Worm (Caenorhabditis elegans) whole organism, L4 larva: Measurements from ENCODE around the gene dpy-10.

ENCODE experiments used
- T20F7.1 ChIP-seq: fragments of 200-800 bp; sonication (Bioruptor generic); optimal IDR thresholded peaks from 2 replicates; lab custom pipeline; 2018; ENCODE audit warnings: mild to moderate bottlenecking, missing genetic modification characterization, missing compliant biosample characterization
- T26A8.4 ChIP-seq: fragments of 200-800 bp; sonication (Bioruptor generic); IDR thresholded peaks from 2 replicates; pipeline ENCODE4 v1.3.6; 2022; ENCODE audit warnings: missing genetic modification characterization, missing compliant biosample characterization
- aha-1 ChIP-seq: fragments of 150-350 bp; peaks from one replicate; lab custom pipeline; 2014; ENCODE audit warnings: missing biosample characterization, missing genetic modification characterization
- ama-1 ChIP-seq: fragments of 150-350 bp; optimal IDR thresholded peaks from 2 replicates; lab custom pipeline; 2014; ENCODE audit warnings: inconsistent platforms, mixed read lengths
- attf-4 ChIP-seq: sonication (generic microtip); optimal IDR thresholded peaks from 3 replicates; lab custom pipeline; 2017; ENCODE audit warnings: missing biosample characterization, missing genetic modification characterization
- ceh-44 ChIP-seq: fragments of 200-800 bp; sonication (Bioruptor generic); IDR thresholded peaks from 2 replicates; pipeline ENCODE4 v1.3.6; 2022; ENCODE audit warnings: missing genetic modification reagents, missing genetic modification characterization, missing compliant biosample characterization
- daf-16 ChIP-seq, 3 experiments: sonication (generic microtip); optimal IDR thresholded peaks; 2 replicates each; lab custom pipeline; 2016 to 2017; ENCODE audit warnings: missing genetic modification characterization in 3 of 3, missing genetic modification reagents in 3 of 3, mild to moderate bottlenecking in 2 of 3, missing compliant biosample characterization in 2 of 3, missing biosample characterization in 1 of 3, moderate library complexity in 1 of 3
- daf-19 ChIP-seq: fragments of 200-800 bp; sonication (Bioruptor generic); conservative IDR thresholded peaks from 2 replicates; pipeline ENCODE4 v1.3.6; 2022; ENCODE audit warnings: missing genetic modification characterization, missing compliant biosample characterization
- dmd-6 ChIP-seq: fragments of 200-800 bp; sonication (Bioruptor generic); IDR thresholded peaks from 2 replicates; pipeline ENCODE4 v1.3.6; 2022; ENCODE audit warnings: missing genetic modification reagents, missing genetic modification characterization, missing compliant biosample characterization
- dmd-8 ChIP-seq: fragments of 200-800 bp; sonication (Bioruptor generic); IDR thresholded peaks from 2 replicates; pipeline ENCODE4 v1.3.6; 2022; ENCODE audit warnings: missing genetic modification characterization, missing compliant biosample characterization
- dve-1 ChIP-seq: sonication (generic microtip); optimal IDR thresholded peaks from 2 replicates; lab custom pipeline; 2017; ENCODE audit warnings: antibody characterized with exemption, mild to moderate bottlenecking, missing genetic modification characterization, missing compliant biosample characterization; ENCODE audit not compliant: insufficient read depth
- gei-8 ChIP-seq: fragments of 200-800 bp; sonication (Bioruptor generic); optimal IDR thresholded peaks from 2 replicates; lab custom pipeline; 2018; ENCODE audit warnings: mild to moderate bottlenecking, missing genetic modification characterization, missing compliant biosample characterization
- hif-1 ChIP-seq, 2 experiments: sonication (generic microtip); optimal IDR thresholded peaks; 2 replicates each; lab custom pipeline; 2016 to 2017; ENCODE audit warnings: missing compliant biosample characterization in 2 of 2, missing genetic modification characterization in 2 of 2, missing genetic modification reagents in 2 of 2, missing genotype in 2 of 2, mild to moderate bottlenecking in 1 of 2
- hlh-11 ChIP-seq: fragments of 200-800 bp; sonication (Bioruptor generic); optimal IDR thresholded peaks from 2 replicates; lab custom pipeline; 2018; ENCODE audit warnings: mild to moderate bottlenecking, missing genetic modification characterization, missing compliant biosample characterization
- hlh-30 ChIP-seq: sonication (generic microtip); optimal IDR thresholded peaks from 2 replicates; lab custom pipeline; 2017; ENCODE audit warnings: antibody characterized with exemption, mild to moderate bottlenecking, missing genetic modification characterization, missing compliant biosample characterization; ENCODE audit not compliant: insufficient read depth
- lin-1 ChIP-seq: fragments of 200-800 bp; sonication (Bioruptor generic); IDR thresholded peaks from 2 replicates; pipeline ENCODE4 v1.3.6; 2022; ENCODE audit warnings: missing genetic modification reagents, missing genetic modification characterization, missing compliant biosample characterization
- lin-13 ChIP-seq: fragments of 150-350 bp; optimal IDR thresholded peaks from 2 replicates; lab custom pipeline; 2014; ENCODE audit warnings: missing biosample characterization, missing genetic modification reagents, missing genetic modification characterization
- lin-29 ChIP-seq: fragments of 200-800 bp; sonication (Bioruptor generic); IDR thresholded peaks from 2 replicates; pipeline ENCODE4 v1.3.6; 2022; ENCODE audit warnings: missing genetic modification reagents, missing genetic modification characterization, missing compliant biosample characterization
- madf-5 ChIP-seq, 2 experiments: fragments of 200-800 bp; sonication (Bioruptor generic); IDR thresholded peaks; 2 replicates each; pipeline ENCODE4 v1.3.6; 2022; ENCODE audit warnings: missing compliant biosample characterization in 2 of 2, missing genetic modification characterization in 2 of 2
- madf-9 ChIP-seq: fragments of 200-800 bp; sonication (Bioruptor generic); conservative IDR thresholded peaks from 2 replicates; pipeline ENCODE4 v1.3.6; 2022; ENCODE audit warnings: missing genetic modification reagents, missing genetic modification characterization, missing compliant biosample characterization
- mdl-1 ChIP-seq, 2 experiments: fragments of 150-350 bp in 1 of 2; sonication (generic microtip) in 1 of 2; optimal IDR thresholded peaks; 2 replicates each; lab custom pipeline; 2014 to 2017; ENCODE audit warnings: missing biosample characterization in 2 of 2, missing genetic modification characterization in 2 of 2
- mdt-29 ChIP-seq: fragments of 200-800 bp; sonication (Bioruptor generic); IDR thresholded peaks from 2 replicates; pipeline ENCODE4 v1.3.6; 2022; ENCODE audit warnings: missing genetic modification reagents, missing genetic modification characterization, missing compliant biosample characterization
- mes-2 ChIP-seq: sonication (generic microtip); optimal IDR thresholded peaks from 2 replicates; lab custom pipeline; 2016; ENCODE audit warnings: missing genotype, mild to moderate bottlenecking, missing genetic modification characterization, missing compliant biosample characterization; ENCODE audit not compliant: poor library complexity, severe bottlenecking
- mxl-2 ChIP-seq: fragments of 200-800 bp; sonication (Bioruptor generic); conservative IDR thresholded peaks from 2 replicates; pipeline ENCODE4 v1.3.6; 2022; ENCODE audit warnings: missing genetic modification reagents, missing genetic modification characterization, missing compliant biosample characterization
- nhr-10 ChIP-seq: fragments of 150-350 bp; optimal IDR thresholded peaks from 2 replicates; lab custom pipeline; 2014; ENCODE audit warnings: missing biosample characterization, missing genetic modification characterization
- nhr-11 ChIP-seq: fragments of 150-350 bp; optimal IDR thresholded peaks from 2 replicates; lab custom pipeline; 2014; ENCODE audit warnings: missing biosample characterization, missing genetic modification characterization
- nhr-111 ChIP-seq: fragments of 200-800 bp; sonication (Bioruptor generic); optimal IDR thresholded peaks from 2 replicates; lab custom pipeline; 2018; ENCODE audit warnings: mild to moderate bottlenecking, missing genetic modification characterization, missing compliant biosample characterization
- nhr-25 ChIP-seq: sonication (generic microtip); optimal IDR thresholded peaks from 2 replicates; lab custom pipeline; 2017; ENCODE audit warnings: missing genetic modification characterization, mild to moderate bottlenecking, missing compliant biosample characterization, antibody characterized with exemption, moderate library complexity, borderline replicate concordance; ENCODE audit not compliant: insufficient read depth
- nhr-28 ChIP-seq: fragments of 150-350 bp; optimal IDR thresholded peaks from 2 replicates; lab custom pipeline; 2014; ENCODE audit warnings: missing biosample characterization, missing genetic modification characterization
- nhr-76 ChIP-seq: fragments of 150-350 bp; optimal IDR thresholded peaks from 2 replicates; lab custom pipeline; 2014; ENCODE audit warnings: missing biosample characterization, missing genetic modification characterization
- nhr-77 ChIP-seq: fragments of 150-350 bp; optimal IDR thresholded peaks from 2 replicates; lab custom pipeline; 2014; ENCODE audit warnings: missing biosample characterization, missing genetic modification characterization
- php-3 ChIP-seq: fragments of 200-800 bp; sonication (Bioruptor generic); IDR thresholded peaks from 2 replicates; pipeline ENCODE4 v1.3.6; 2022; ENCODE audit warnings: missing genetic modification reagents, missing genetic modification characterization, missing compliant biosample characterization
- sdz-12 ChIP-seq: fragments of 200-800 bp; sonication (Bioruptor generic); optimal IDR thresholded peaks from 2 replicates; lab custom pipeline; 2018; ENCODE audit warnings: mild to moderate bottlenecking, missing genetic modification characterization, missing compliant biosample characterization
- snpc-1.2 ChIP-seq: fragments of 200-800 bp; sonication (Bioruptor generic); IDR thresholded peaks from 2 replicates; pipeline ENCODE4 v1.3.6; 2022; ENCODE audit warnings: missing genetic modification reagents, missing genetic modification characterization, missing compliant biosample characterization
- spr-3 ChIP-seq: fragments of 200-800 bp; sonication (Bioruptor generic); optimal IDR thresholded peaks from 2 replicates; lab custom pipeline; 2018; ENCODE audit warnings: mild to moderate bottlenecking, missing genetic modification characterization, missing compliant biosample characterization
- unc-39 ChIP-seq: sonication (generic microtip); optimal IDR thresholded peaks from 2 replicates; lab custom pipeline; 2017; ENCODE audit warnings: missing biosample characterization, missing genetic modification characterization
- vab-7 ChIP-seq: fragments of 200-800 bp; sonication (Bioruptor generic); IDR thresholded peaks from 2 replicates; pipeline ENCODE4 v1.3.6; 2022; ENCODE audit warnings: missing genetic modification reagents, missing genetic modification characterization, missing compliant biosample characterization
- zfp-2 ChIP-seq: sonication (generic microtip); optimal IDR thresholded peaks from 2 replicates; lab custom pipeline; 2016; ENCODE audit warnings: mild to moderate bottlenecking, missing genetic modification characterization, missing compliant biosample characterization

Gene dpy-10

ce11 chrII:6721581-6721980 is 9.6 kb upstream of the dpy-10 start (continued):
- TF ChIP-seq nhr-25 (tag; lab: Kevin White, UChicago): no peak
- TF ChIP-seq daf-19 (GFP tag; lab: Robert Waterston, UW): no peak
- TF ChIP-seq T20F7.1: no peak
- TF ChIP-seq aha-1: no peak
- no peak for TF ChIP-seq php-3 (GFP tag; lab: Robert Waterston, UW)
- TF ChIP-seq hif-1 (tag; optimal IDR thresholded peaks at IDR 0.05; lab: Kevin White, UChicago): peak in 1 of 2 experiments; percentile 4
- TF ChIP-seq mes-2: peak; percentile 50
- no peak for TF ChIP-seq nhr-76
- no peak for TF ChIP-seq mxl-2
- peak; percentile 32 for TF ChIP-seq nhr-28 (tag; lab: Kevin White, UChicago)
- no peak for TF ChIP-seq attf-4 (tag; lab: Kevin White, UChicago)
- TF ChIP-seq mdl-1 (tag; optimal IDR thresholded peaks at IDR 0.05; lab: Kevin White, UChicago): no peak
- TF ChIP-seq nhr-111 (GFP tag; lab: Kevin White, UChicago): no peak
- TF ChIP-seq lin-13 (GFP tag; lab: Kevin White, UChicago): no peak
- no peak for TF ChIP-seq spr-3 (GFP tag; lab: Kevin White, UChicago)
- TF ChIP-seq lin-1 (GFP tag; lab: Robert Waterston, UW): no peak
- TF ChIP-seq snpc-1.2 (GFP tag; lab: Robert Waterston, UW): no peak
- no peak for TF ChIP-seq zfp-2 (tag; lab: Kevin White, UChicago)
- TF ChIP-seq nhr-10 (tag; lab: Kevin White, UChicago): no peak
- TF ChIP-seq mdt-29 (GFP tag; lab: Robert Waterston, UW): no peak
- TF ChIP-seq nhr-77 (tag; lab: Kevin White, UChicago): no peak
- TF ChIP-seq hlh-30 (tag; lab: Kevin White, UChicago): no peak
- peak; percentile 72; the same call in 1 of the 2 replicates for TF ChIP-seq vab-7 (GFP tag; lab: Robert Waterston, UW)
- TF ChIP-seq ceh-44 (GFP tag; lab: Robert Waterston, UW): 0 out of 2 replicates have a peak, but pooled peaks have one; percentile 23
- TF ChIP-seq nhr-11 (tag; lab: Kevin White, UChicago): no peak
- peak; percentile 43 for TF ChIP-seq dmd-6 (GFP tag; lab: Robert Waterston, UW)
- TF ChIP-seq gei-8 (GFP tag; lab: Kevin White, UChicago): no peak
- TF ChIP-seq unc-39 (tag; lab: Kevin White, UChicago): no peak
- no peak for TF ChIP-seq T26A8.4
- no peak for TF ChIP-seq ama-1 (lab: Kevin White, UChicago)
- 0 out of 4 replicates have a peak, but pooled peaks of 1 of the 2 experiments have one; percentile 58 for TF ChIP-seq madf-5 (GFP tag; IDR thresholded peaks at IDR 0.05; lab: Robert Waterston, UW)
- TF ChIP-seq dmd-8: 0 out of 2 replicates have a peak, but pooled peaks have one; percentile 71
- no peak for TF ChIP-seq madf-9 (GFP tag; lab: Robert Waterston, UW)
- TF ChIP-seq sdz-12: no peak
- TF ChIP-seq hlh-11 (tag; lab: Kevin White, UChicago): no peak

ce11 chrII:6718221-6718620 is 6.2 kb upstream of the dpy-10 start, which contains the start of gene tsp-10:
Gene tsp-10 (plus strand): TSS chrII:6718586.
- TF ChIP-seq daf-16 (GFP tag; optimal IDR thresholded peaks at IDR 0.05; lab: Kevin White, UChicago) (no peak), daf-16 (tag; optimal IDR thresholded peaks at IDR 0.05; lab: Kevin White, UChicago) (peak; percentile 65), dve-1 (tag; lab: Kevin White, UChicago) (peak; percentile 30), nhr-28 (tag; lab: Kevin White, UChicago) (peak; percentile 4), php-3 (GFP tag; lab: Robert Waterston, UW) (0 out of 2 replicates have a peak, but pooled peaks have one; percentile 37), lin-29 (GFP tag; lab: Robert Waterston, UW) (no peak)
